Fruit fly (Drosophila melanogaster) whole organism, pupa: Measurements from ENCODE around the gene rudhira.

Experiments
- CG10348 ChIP-seq: fragments of 200-800 bp; sonication (Bioruptor generic); IDR thresholded peaks from 2 replicates; pipeline ENCODE4 v1.3.6; 2022; ENCODE audit warnings: missing biosample characterization, missing genetic modification characterization
- CG12605 ChIP-seq: fragments of 200-800 bp; sonication (Bioruptor generic); IDR thresholded peaks from 2 replicates; pipeline ENCODE4 v1.3.6; 2022; ENCODE audit warnings: missing biosample characterization, missing genetic modification characterization
- CG13204 ChIP-seq: fragments of 200-800 bp; sonication (Bioruptor generic); optimal IDR thresholded peaks from 2 replicates; lab custom pipeline; 2018; ENCODE audit warnings: missing biosample characterization, mild to moderate bottlenecking, missing genetic modification characterization, moderate library complexity
- CG14655 ChIP-seq: fragments of 200-800 bp; sonication (Bioruptor generic); optimal IDR thresholded peaks from 3 replicates; lab custom pipeline; 2017; ENCODE audit warnings: mild to moderate bottlenecking, missing biosample characterization, missing genetic modification reagents, missing genetic modification characterization
- CG15710 ChIP-seq: fragments of 200-800 bp; sonication (Bioruptor generic); optimal IDR thresholded peaks from 2 replicates; lab custom pipeline; 2018; ENCODE audit warnings: missing biosample characterization, mild to moderate bottlenecking, missing genetic modification characterization, moderate library complexity
- CG17806 ChIP-seq: fragments of 200-800 bp; sonication (Bioruptor generic); optimal IDR thresholded peaks from 2 replicates; lab custom pipeline; 2018; ENCODE audit warnings: missing biosample characterization, mild to moderate bottlenecking, missing genetic modification characterization, moderate library complexity
- CG32121 ChIP-seq: fragments of 200-800 bp; sonication (Bioruptor generic); IDR thresholded peaks from 2 replicates; pipeline ENCODE4 v1.3.6; 2022; ENCODE audit warnings: missing biosample characterization, missing genetic modification characterization
- CG34367 ChIP-seq: fragments of 200-800 bp; sonication (Bioruptor generic); optimal IDR thresholded peaks from 2 replicates; lab custom pipeline; 2018; ENCODE audit warnings: missing biosample characterization, mild to moderate bottlenecking, missing genetic modification characterization
- CG4496 ChIP-seq: fragments of 200-800 bp; sonication (Bioruptor generic); IDR thresholded peaks from 3 replicates; pipeline ENCODE4 v1.3.6; 2022; ENCODE audit warnings: missing biosample characterization, missing genetic modification characterization
- CG8159 ChIP-seq: fragments of 200-800 bp; sonication (Bioruptor generic); optimal IDR thresholded peaks from 3 replicates; lab custom pipeline; 2018; ENCODE audit warnings: missing biosample characterization, mild to moderate bottlenecking, missing genetic modification characterization, moderate library complexity
- CG8301 ChIP-seq: fragments of 200-800 bp; sonication (Bioruptor generic); optimal IDR thresholded peaks from 2 replicates; lab custom pipeline; 2018; ENCODE audit warnings: missing biosample characterization, mild to moderate bottlenecking, missing genetic modification characterization
- CG9948 ChIP-seq: fragments of 200-800 bp; sonication (Bioruptor generic); optimal IDR thresholded peaks from 2 replicates; lab custom pipeline; 2018; ENCODE audit warnings: missing biosample characterization, mild to moderate bottlenecking, missing genetic modification characterization, moderate library complexity
- D1 ChIP-seq: fragments of 200-800 bp; sonication (Bioruptor generic); optimal IDR thresholded peaks from 2 replicates; lab custom pipeline; 2018; ENCODE audit warnings: missing biosample characterization, mild to moderate bottlenecking, missing genetic modification characterization, moderate library complexity
- EcR ChIP-seq: fragments of 200-800 bp; sonication (Bioruptor generic); optimal IDR thresholded peaks from 3 replicates; lab custom pipeline; 2019; ENCODE audit warnings: missing biosample characterization, missing genetic modification characterization, mild to moderate bottlenecking, moderate library complexity, missing genetic modification reagents
- Ets98B ChIP-seq: fragments of 200-800 bp; sonication (Bioruptor generic); IDR thresholded peaks from 2 replicates; pipeline ENCODE4 v1.3.6; 2022; ENCODE audit warnings: missing biosample characterization, missing genetic modification characterization
- Pif1A ChIP-seq: fragments of 200-800 bp; sonication (Bioruptor generic); optimal IDR thresholded peaks from 3 replicates; lab custom pipeline; 2016; ENCODE audit warnings: missing biosample characterization, missing genetic modification characterization
- Pif1B ChIP-seq: fragments of 200-800 bp; sonication (Bioruptor generic); optimal IDR thresholded peaks from 3 replicates; lab custom pipeline; 2016; ENCODE audit warnings: missing biosample characterization, missing genetic modification characterization
- Snoo ChIP-seq: fragments of 200-800 bp; sonication (Bioruptor generic); optimal IDR thresholded peaks from 3 replicates; lab custom pipeline; 2017; ENCODE audit warnings: missing biosample characterization, mild to moderate bottlenecking, missing genetic modification characterization, inconsistent platforms
- fd96Ca ChIP-seq: fragments of 200-800 bp; sonication (Bioruptor generic); IDR thresholded peaks from 3 replicates; pipeline ENCODE4 v1.3.6; 2022; ENCODE audit warnings: missing biosample characterization, missing genetic modification characterization
- gl ChIP-seq: fragments of 200-800 bp; sonication (Bioruptor generic); optimal IDR thresholded peaks from 2 replicates; lab custom pipeline; 2018; ENCODE audit warnings: missing biosample characterization, mild to moderate bottlenecking, missing genetic modification characterization
- rn ChIP-seq: fragments of 200-800 bp; sonication (Bioruptor generic); IDR thresholded peaks from 2 replicates; pipeline ENCODE4 v1.3.6; 2022; ENCODE audit warnings: missing biosample characterization, missing genetic modification characterization

Gene rudhira

DNA sequence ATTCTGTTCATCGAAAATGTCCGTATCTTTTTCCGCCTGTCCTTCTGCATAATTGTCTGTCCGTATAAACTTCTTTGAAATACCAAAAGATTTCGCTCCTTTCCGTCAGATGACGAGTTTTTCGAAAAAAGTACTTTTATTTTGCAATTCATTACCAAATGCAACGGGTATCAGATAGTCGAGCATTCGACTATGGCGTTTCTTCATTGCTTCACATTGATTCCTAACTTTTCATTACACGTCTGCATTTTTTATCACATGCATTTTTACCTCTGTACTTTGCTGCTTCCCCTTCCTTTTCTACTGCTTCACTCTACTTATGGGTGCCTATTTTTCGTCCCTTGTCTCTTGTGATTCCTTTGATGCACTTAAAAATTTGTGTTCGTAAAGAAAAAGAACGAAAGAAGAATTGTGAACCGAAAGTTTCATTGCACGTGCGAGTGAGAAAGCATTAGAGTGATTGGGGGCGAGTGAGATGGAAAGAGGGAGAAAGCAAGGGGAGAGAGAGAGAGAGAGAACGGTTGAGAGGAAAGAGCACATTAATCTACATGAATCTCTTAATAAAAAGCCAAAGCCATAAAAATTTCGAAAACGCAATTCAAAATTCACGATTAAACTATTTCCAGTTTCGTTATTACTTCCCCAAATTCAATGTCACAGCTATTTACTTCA, 11.8 kb downstream of the rudhira start:
- TF ChIP-seq D1 (tag; lab: Kevin White, UChicago): no peak
- no peak for TF ChIP-seq Ets98B (GFP tag; lab: Robert Waterston, UW)
- TF ChIP-seq Snoo: no peak
- no peak for TF ChIP-seq CG15710 (tag; lab: Kevin White, UChicago)
- TF ChIP-seq CG14655 (GFP tag; lab: Kevin White, UChicago): no peak
- TF ChIP-seq CG32121 (GFP tag; lab: Robert Waterston, UW): no peak
- TF ChIP-seq CG12605 (GFP tag; lab: Robert Waterston, UW): no peak
- no peak for TF ChIP-seq Pif1B
- TF ChIP-seq CG34367 (tag; lab: Kevin White, UChicago): no peak
- no peak for TF ChIP-seq CG8159 (tag; lab: Kevin White, UChicago)
- no peak for TF ChIP-seq fd96Ca (GFP tag; lab: Robert Waterston, UW)
- TF ChIP-seq Pif1A (GFP tag; lab: Kevin White, UChicago): no peak
- no peak for TF ChIP-seq rn (GFP tag; lab: Robert Waterston, UW)
- no peak for TF ChIP-seq EcR (GFP tag; lab: Kevin White, UChicago)
- TF ChIP-seq CG13204 (GFP tag; lab: Kevin White, UChicago): no peak

DNA sequence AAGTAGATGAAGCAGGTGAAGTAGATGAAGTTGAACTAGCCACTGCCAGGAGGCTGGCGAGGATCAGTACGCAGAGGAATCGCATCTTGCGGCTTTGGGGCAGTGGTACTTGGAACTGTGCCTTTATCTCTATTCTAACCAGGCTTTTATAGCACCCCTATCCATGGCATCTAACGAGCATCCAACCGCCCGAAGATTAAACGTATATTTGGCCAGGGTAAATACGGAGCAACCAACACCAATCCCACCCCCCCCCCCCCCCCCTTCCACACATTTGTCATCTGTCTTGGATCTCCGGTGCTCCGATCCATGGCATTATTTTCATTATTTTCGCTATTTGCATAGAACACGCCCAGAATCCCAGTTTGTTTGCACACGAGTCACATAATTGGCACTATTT, 21.2 kb downstream of the rudhira start, which contains the start of gene CG15741:
CG15741 (minus strand) TSS at position 101 of the 400 bp plus-strand sequence.
- TF ChIP-seq Pif1B (no peak), fd96Ca (GFP tag; lab: Robert Waterston, UW) (no peak), CG15710 (tag; lab: Kevin White, UChicago) (no peak), D1 (tag; lab: Kevin White, UChicago) (no peak), gl (tag; lab: Kevin White, UChicago) (no peak), CG12605 (GFP tag; lab: Robert Waterston, UW) (no peak), CG17806 (tag; lab: Kevin White, UChicago) (no peak)

DNA sequence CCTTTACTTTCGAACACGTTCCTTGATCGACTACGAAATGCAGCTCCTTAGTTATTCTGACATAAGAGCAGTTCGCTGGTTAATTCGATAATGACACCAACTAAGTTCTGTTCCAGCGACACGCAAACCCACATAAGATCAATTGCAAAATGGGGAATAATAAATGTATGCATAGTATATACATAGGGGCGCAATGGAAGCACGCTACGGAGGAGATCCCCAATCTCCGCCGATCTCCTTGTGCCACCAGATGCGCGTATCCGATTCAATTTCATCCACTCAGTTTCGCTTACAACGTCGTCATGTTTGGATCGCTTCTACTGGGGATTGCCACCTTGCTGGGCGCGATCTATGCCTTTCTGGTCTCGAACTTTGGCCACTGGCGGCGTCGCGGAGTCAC, 22.6 kb downstream of the rudhira start, which contains the start of gene Cyp28c1:
Cyp28c1 (plus strand) TSS at position 301 of the 400 bp plus-strand sequence.
- TF ChIP-seq CG12605 (GFP tag; lab: Robert Waterston, UW) (no peak), EcR (GFP tag; lab: Kevin White, UChicago) (no peak), D1 (tag; lab: Kevin White, UChicago) (no peak), CG34367 (tag; lab: Kevin White, UChicago) (no peak), CG4496 (no peak), Pif1A (GFP tag; lab: Kevin White, UChicago) (no peak), CG17806 (tag; lab: Kevin White, UChicago) (no peak), CG14655 (GFP tag; lab: Kevin White, UChicago) (no peak), fd96Ca (GFP tag; lab: Robert Waterston, UW) (no peak), Ets98B (GFP tag; lab: Robert Waterston, UW) (no peak), CG9948 (tag; lab: Kevin White, UChicago) (no peak), CG32121 (GFP tag; lab: Robert Waterston, UW) (no peak), Snoo (no peak), CG8301 (tag; lab: Kevin White, UChicago) (no peak), Pif1B (no peak), CG10348 (no peak), gl (tag; lab: Kevin White, UChicago) (no peak), CG13204 (GFP tag; lab: Kevin White, UChicago) (no peak)

DNA sequence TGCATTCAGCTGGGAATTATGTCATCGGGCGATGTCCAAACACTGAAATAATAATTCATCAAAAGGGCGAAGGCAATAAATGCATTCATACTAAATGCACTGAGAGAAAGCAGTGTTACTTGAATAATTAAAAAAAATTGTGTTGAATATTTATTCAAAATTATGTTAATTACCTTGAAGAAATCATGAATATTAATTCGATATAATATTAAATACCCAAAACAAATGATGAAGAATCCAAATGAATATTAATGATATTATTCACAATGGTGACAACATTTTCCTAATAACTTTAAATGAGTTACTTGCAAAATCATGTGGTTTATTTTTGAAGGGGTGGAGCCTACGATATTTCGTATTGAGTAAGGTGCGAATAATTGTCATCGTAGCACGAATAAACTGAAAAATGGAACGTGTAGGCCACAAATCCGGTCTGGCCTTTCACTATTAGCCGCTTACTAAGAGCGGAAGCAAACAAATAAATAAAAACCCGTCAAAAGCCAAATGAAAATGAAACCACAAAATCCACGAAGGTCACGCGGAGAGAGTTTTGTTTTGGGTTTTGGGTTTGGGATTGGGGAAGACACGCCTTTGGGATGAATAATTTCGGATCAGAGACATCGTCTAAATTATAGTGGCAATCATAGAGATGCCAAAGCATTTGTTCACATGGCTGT, 25.1 kb downstream of the rudhira start:
- TF ChIP-seq CG8159 (tag; lab: Kevin White, UChicago) (peak; percentile 45), CG13204 (GFP tag; lab: Kevin White, UChicago) (no peak)
- TF ChIP-seq, all 21 proteins: peak for 1

DNA sequence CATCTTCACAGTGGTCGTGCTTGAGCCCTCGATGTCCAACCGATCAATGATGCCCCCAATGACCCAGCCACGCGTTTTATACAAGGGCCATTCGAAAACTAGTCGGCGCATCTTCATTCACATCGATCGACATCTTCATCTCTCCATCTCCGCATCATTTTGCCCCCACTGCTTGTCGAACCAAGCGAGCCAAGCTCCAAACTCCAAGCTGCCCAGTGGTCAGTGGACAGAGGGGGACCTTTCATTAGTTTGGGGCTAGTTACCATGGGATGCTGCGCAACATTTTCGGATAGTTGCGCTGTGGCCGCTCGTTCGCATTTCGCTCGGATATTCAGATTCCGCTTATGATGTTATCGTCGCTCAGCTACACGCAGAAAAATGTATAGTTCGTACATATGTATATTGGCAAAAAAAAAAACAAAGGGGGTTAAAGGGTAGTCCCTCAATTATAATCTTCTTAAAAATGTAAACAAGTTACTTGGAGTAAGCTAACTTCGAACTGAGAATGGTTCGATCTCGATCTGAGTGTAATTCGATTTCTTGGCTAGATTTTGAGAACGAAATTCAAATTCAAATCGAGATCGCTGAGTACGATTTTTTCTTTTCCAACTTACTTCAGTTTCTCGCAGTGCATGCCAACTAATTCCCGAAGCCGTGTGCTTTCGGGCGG, 29.5 kb downstream of the rudhira start, which contains the start of gene CG15740:
CG15740 (minus strand) TSS at position 51 of the 670 bp plus-strand sequence.
- TF ChIP-seq CG32121 (GFP tag; lab: Robert Waterston, UW) (peak; percentile 31; the same call in 1 of the 2 replicates), CG4496 (0 out of 3 replicates have a peak, but pooled peaks have one; percentile 24), Ets98B (GFP tag; lab: Robert Waterston, UW) (no peak)
- TF ChIP-seq, all 21 proteins: peak for 2
